Fruit fly (Drosophila melanogaster) whole organism: ENCODE measurements around the gene Ilp7.

Experiments used
- Dll ChIP-seq: fragments of >200 bp; optimal IDR thresholded peaks from 2 replicates; lab custom pipeline; 2017
- usp ChIP-seq: fragments of >200 bp; optimal IDR thresholded peaks from 2 replicates; lab custom pipeline; 2017; ENCODE audit warnings: missing biosample characterization, missing genetic modification characterization, mixed read lengths

- TF ChIP-seq usp (GFP tag; lab: Kevin White, UChicago), result no peak
- TF ChIP-seq Dll (lab: Kevin White, UChicago), result no peak
Observed at dm6 chrX:3675538-3675937, 8.1 kb downstream of the Ilp7 start.
